Worm (Caenorhabditis elegans): ENCODE data around the gene T07H3.8.
"Not testable (repeated sequence)": the region's sequence is repeated elsewhere in the genome, so short reads cannot be mapped to it uniquely, and the experiment has no call there.

The T07H3.8 gene

ce11 chrII:1627783-1628182 lies 41.4 kb downstream of the T07H3.8 start, which contains the start of gene C08E3.15:
C08E3.15 (minus strand) TSS chrII:1627883.
- not testable (repeated sequence) for TF ChIP-seq ham-2 (GFP tag; optimal IDR thresholded peaks at IDR 0.05); lin-13 (tag; optimal IDR thresholded peaks at IDR 0.05); bed-3 (GFP tag; optimal IDR thresholded peaks at IDR 0.05)

ce11 chrII:1632216-1632615 lies 45.8 kb downstream of the T07H3.8 start, which contains the start of gene C08E3.13:
C08E3.13 (minus strand) TSS chrII:1632316.
- TF ChIP-seq sptf-1 (tag; optimal IDR thresholded peaks at IDR 0.05); drap-1 (GFP tag; optimal IDR thresholded peaks at IDR 0.05); lsy-2 (tag; optimal IDR thresholded peaks at IDR 0.05): not testable (repeated sequence)

- TF ChIP-seq mls-2 (tag; optimal IDR thresholded peaks at IDR 0.05); flh-1 (GFP tag; optimal IDR thresholded peaks at IDR 0.05); ceh-43 (GFP tag; optimal IDR thresholded peaks at IDR 0.05): not testable (repeated sequence)
Measured at ce11 chrII:1633490-1633889, 47.1 kb downstream of the T07H3.8 start, which contains the start of gene C08E3.1. C08E3.1 (plus strand) TSS chrII:1633790.

ce11 chrII:1635969-1636368 lies 49.6 kb downstream of the T07H3.8 start:
- TF ChIP-seq nhr-237 (tag; optimal IDR thresholded peaks at IDR 0.05) (no peak), unc-39 (tag; optimal IDR thresholded peaks at IDR 0.05) (no peak), flh-1 (GFP tag; optimal IDR thresholded peaks at IDR 0.05) (no peak), mab-5 (tag; optimal IDR thresholded peaks at IDR 0.05) (no peak), sptf-1 (tag; optimal IDR thresholded peaks at IDR 0.05) (no peak), elt-3 (tag; optimal IDR thresholded peaks at IDR 0.05) (no peak), lsy-2 (tag; optimal IDR thresholded peaks at IDR 0.05) (no peak), pha-4 (tag; optimal IDR thresholded peaks at IDR 0.05) (no peak), nhr-76 (tag; optimal IDR thresholded peaks at IDR 0.05) (no peak)

- not testable (repeated sequence) for TF ChIP-seq unc-120 (tag; optimal IDR thresholded peaks at IDR 0.05; ENCODE audit: poor library complexity, severe bottlenecking); drap-1 (GFP tag; optimal IDR thresholded peaks at IDR 0.05); M03D4.4 (tag; optimal IDR thresholded peaks at IDR 0.05)
Measured at ce11 chrII:1636392-1636791, 50.0 kb downstream of the T07H3.8 start, which contains the start of gene srg-20. srg-20 (plus strand) TSS chrII:1636692.
